Fruit fly (Drosophila melanogaster) whole organism, larva: ENCODE data around the gene RNaseX25.

Source experiments
- noc ChIP-seq: fragments of 200-800 bp; sonication (Bioruptor generic); optimal IDR thresholded peaks from 3 replicates; lab custom pipeline; 2019; ENCODE audit warnings: missing biosample characterization, mild to moderate bottlenecking, missing genetic modification characterization, moderate library complexity

Gene RNaseX25

dm6 chr3L:7952978-7953377, 17.4 kb upstream of the RNaseX25 start:
- no peak for TF ChIP-seq noc (tag; lab: Kevin White, UChicago)

- TF ChIP-seq noc (tag; lab: Kevin White, UChicago) = no peak
Measured at dm6 chr3L:7953728-7954127, 16.7 kb upstream of the RNaseX25 start.

DNA sequence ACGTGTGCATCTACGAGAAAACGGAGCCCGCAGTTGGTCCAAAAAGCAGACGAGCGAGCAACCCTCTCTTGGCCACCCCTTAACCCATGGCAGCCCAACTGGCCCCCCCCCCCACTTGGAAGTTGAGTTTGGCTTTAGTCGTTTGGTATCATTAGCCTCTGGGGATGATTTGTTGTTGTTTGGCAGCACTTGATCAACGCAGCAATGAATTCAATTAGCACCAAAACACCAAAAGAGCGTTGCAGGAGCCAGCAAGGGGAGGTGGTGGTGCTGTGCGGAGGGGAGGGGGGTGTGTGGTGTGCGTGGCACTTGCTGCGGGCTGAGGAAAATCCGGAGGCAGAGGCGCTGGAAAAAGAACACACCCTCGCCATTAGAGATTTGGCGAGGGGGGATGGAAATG, 15.4 kb upstream of the RNaseX25 start:
- TF ChIP-seq noc (tag; lab: Kevin White, UChicago) = no peak

- TF ChIP-seq noc (tag; lab: Kevin White, UChicago) = no peak
Measured at dm6 chr3L:7956718-7957117, 13.7 kb upstream of the RNaseX25 start.

- no peak for TF ChIP-seq noc (tag; lab: Kevin White, UChicago)
Measured at dm6 chr3L:7958083-7958482, 12.3 kb upstream of the RNaseX25 start.

DNA sequence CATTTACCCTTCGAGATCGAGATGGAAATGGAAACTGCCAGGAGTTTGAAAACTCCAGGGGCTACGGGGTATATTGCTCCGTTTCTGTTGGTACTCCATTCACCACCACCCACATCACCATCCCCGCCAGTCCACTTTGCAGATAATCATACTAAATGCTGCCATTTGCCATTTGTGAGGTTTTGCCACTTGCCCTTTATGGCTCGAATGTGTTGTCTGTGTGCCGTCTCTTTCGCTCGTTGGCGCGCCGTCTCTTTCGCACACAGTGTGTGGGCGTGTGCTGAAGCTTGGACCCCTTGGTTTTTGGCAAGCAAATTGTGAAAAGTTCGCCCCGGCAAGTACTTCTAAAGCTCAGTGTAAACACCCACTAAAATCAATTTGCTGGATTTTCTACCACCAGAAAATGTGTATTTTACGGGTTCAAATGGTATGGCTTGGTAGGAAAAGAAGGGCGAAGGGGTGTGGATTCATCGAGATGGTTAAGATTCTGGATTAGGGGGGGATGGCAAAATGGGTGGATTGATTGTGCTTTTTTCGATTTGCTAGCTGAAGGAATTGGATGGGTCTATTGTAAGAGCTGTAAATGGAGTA, 11.7 kb upstream of the RNaseX25 start:
- no peak for TF ChIP-seq noc (tag; lab: Kevin White, UChicago)

DNA sequence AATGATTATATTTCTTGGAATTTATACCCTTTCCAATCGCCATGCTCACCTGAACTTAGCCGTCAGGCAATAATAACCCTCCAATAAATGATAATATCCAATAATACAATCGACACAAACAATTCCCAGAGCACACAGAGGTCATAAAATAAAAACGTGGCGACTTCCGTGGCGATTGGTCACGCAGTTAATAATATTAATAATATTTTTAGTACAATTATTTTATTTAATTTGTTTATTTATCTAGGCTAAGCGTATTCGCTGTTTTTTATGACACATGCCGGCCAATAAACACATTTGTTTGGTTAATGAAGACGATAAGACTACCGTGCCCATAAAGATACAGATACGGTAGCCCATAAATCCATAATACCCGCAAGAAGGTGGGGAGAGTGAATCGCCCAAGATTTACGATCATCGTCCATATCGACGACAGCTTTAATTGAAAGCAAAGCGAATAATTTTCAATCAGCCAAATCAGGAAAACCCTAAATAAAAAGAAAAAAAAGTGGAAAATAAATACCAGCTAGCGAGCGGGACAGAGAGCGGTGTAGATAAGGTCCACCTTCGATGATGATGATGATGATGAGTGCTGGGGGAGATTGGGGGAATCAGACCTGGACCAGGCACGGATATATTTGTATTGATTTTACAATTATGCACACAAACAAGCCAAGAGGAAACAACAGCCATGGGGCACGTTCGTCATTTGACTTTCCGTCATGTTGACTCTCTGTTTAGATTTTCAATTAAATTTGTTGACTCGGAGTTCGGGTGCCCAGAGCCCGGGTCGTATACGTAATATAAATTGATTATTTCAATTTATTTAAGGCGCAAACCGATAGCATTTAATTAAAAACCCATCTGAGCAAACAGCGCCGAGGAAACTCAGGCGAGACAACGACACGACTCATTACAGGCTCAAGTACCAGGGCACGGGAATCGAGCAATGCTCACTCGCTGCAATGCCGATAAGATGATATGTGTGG, 9.4 kb upstream of the RNaseX25 start:
- peak; percentile 97 for TF ChIP-seq noc (tag; lab: Kevin White, UChicago)

- TF ChIP-seq noc (tag; lab: Kevin White, UChicago) = peak; percentile 7
Measured at dm6 chr3L:7961973-7962753, 8.2 kb upstream of the RNaseX25 start.

dm6 chr3L:7963022-7963421, 7.4 kb upstream of the RNaseX25 start:
- no peak for TF ChIP-seq noc (tag; lab: Kevin White, UChicago)

dm6 chr3L:7963549-7963948, 6.8 kb upstream of the RNaseX25 start:
- TF ChIP-seq noc (tag; lab: Kevin White, UChicago) = no peak

DNA sequence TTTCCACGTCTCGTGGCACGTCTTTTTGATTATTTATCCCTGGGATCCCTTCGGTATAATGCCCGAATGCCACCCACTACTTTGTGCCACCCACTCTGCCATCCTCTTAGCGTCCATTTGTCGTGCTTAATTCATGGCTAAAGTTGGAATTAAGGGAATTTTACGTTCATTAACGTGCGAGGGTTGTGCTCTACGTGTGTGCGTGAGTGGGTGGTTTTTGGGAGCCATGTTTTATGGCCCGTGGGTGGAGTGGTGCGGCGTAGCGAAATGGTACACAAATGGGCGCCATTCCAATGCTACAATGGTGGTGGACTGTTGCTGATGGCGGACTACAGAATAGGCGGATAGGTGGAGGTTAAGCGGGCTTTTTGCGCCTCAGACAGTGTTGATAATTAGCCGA, 3.2 kb upstream of the RNaseX25 start:
- TF ChIP-seq noc (tag; lab: Kevin White, UChicago) = no peak

dm6 chr3L:7968422-7969030, 1.9 kb upstream of the RNaseX25 start:
- TF ChIP-seq noc (tag; lab: Kevin White, UChicago) = no peak

DNA sequence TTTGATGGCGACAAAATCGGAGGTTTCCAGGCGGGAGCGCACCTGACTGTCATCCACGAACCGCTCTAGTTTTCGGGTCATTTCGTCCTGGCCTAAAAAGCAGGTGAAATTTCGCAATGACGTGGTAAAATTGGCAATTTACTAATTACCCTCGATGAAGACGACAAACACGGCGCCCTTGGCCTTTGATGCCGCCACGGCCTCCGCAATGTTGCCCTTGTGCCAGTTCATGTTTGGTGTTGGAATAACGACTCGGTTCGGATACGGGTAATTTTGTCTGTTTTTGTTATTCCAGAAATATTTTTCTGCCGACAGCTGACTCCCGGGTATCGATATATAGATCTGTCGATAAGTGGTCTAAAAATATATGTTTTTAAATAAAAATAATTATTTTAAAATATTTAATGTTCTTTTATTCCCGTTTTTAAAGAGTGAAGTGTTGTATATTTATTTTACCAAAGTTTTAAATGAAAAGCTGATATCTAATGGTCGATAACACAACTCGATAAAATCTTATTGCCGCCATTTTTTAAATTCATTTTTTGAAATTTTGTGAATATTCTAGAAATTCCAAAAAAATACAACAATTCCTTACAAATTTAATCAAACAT, 4.4 kb downstream of the RNaseX25 start, which contains the start of gene CG8042:
Gene CG8042, minus strand, starts transcription at position 321 of the 611 bp plus-strand sequence.
- no peak for TF ChIP-seq noc (tag; lab: Kevin White, UChicago)

DNA sequence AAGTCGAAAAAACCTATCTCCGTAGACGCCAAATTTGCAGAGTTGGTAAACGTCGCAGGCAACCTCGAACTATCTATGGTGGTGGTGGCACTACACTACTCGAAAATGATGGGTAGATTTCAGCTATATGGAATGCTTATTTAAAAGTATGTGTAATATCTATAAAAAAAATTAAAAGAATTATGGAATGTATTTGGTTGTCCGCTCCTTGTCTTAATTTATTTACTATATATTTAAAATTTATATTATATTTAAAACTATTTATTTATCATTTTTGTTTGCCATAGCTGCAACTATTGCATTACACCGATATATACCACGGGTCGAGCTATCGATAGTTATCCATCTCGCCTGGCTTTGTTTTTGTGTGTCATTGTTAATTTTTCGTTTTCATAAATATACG, 5.7 kb downstream of the RNaseX25 start, which contains the start of the genes HP4 and CG8209:
Gene HP4, minus strand, starts transcription at position 74 of the 403 bp plus-strand sequence.
Gene CG8209, plus strand, starts transcription at position 326 of the 403 bp plus-strand sequence.
- peak; percentile 83 for TF ChIP-seq noc (tag; lab: Kevin White, UChicago)

dm6 chr3L:7978550-7978776, 8.1 kb downstream of the RNaseX25 start, which contains the start of gene Pop4:
Gene Pop4, minus strand, starts transcription at chr3L:7978650.
- TF ChIP-seq noc (tag; lab: Kevin White, UChicago) = no peak
